Fruit fly (Drosophila melanogaster) whole organism, embryonic: ENCODE measurements around the gene unc-119.

Source experiments
- CG18599 ChIP-seq: fragments of 200-800 bp; sonication (Bioruptor generic); optimal IDR thresholded peaks from 3 replicates; lab custom pipeline; 2017; ENCODE audit warnings: missing biosample characterization, missing genetic modification characterization, mild to moderate bottlenecking, moderate library complexity, missing genetic modification reagents
- CG6813 ChIP-seq: fragments of 200-800 bp; sonication (Bioruptor generic); optimal IDR thresholded peaks from 2 replicates; lab custom pipeline; 2017; ENCODE audit warnings: missing biosample characterization, missing genetic modification characterization, mild to moderate bottlenecking, moderate library complexity, missing genetic modification reagents
- cg ChIP-seq: fragments of 200-800 bp; sonication (Bioruptor generic); optimal IDR thresholded peaks from 3 replicates; lab custom pipeline; 2019; ENCODE audit warnings: missing biosample characterization, mild to moderate bottlenecking, missing genetic modification characterization, moderate library complexity
- chn ChIP-seq: fragments of 200-800 bp; sonication (Bioruptor generic); optimal IDR thresholded peaks from 2 replicates; lab custom pipeline; 2016; ENCODE audit warnings: missing biosample characterization, missing genetic modification characterization
- zf30C ChIP-seq: fragments of 200-800 bp; sonication (Bioruptor generic); optimal IDR thresholded peaks from 3 replicates; lab custom pipeline; 2018; ENCODE audit warnings: missing biosample characterization, mild to moderate bottlenecking, missing genetic modification characterization

dm6 chrX:7252468-7252867 lies 38.6 kb downstream of the unc-119 start:
- no peak for TF ChIP-seq zf30C (GFP tag; lab: Kevin White, UChicago)
- TF ChIP-seq CG6813 (GFP tag; lab: Kevin White, UChicago): no peak
- no peak for TF ChIP-seq cg (GFP tag; lab: Kevin White, UChicago)
- TF ChIP-seq CG18599 (GFP tag; lab: Kevin White, UChicago): no peak
- no peak for TF ChIP-seq chn (GFP tag; lab: Kevin White, UChicago)
